Worm (Caenorhabditis elegans): ENCODE data around the gene F08D12.12.

- TF ChIP-seq klf-2 (GFP tag; conservative IDR thresholded peaks at IDR 0.05): no peak
- TF ChIP-seq flt-1 (GFP tag; IDR thresholded peaks at IDR 0.05): no peak
- TF ChIP-seq med-1 (GFP tag; optimal IDR thresholded peaks at IDR 0.05; ENCODE audit: insufficient read depth): no peak
- peak; percentile 18; the same call in 1 of the 2 replicates for TF ChIP-seq T22C8.4 (GFP tag; IDR thresholded peaks at IDR 0.05)
- TF ChIP-seq ref-1 (GFP tag; conservative IDR thresholded peaks at IDR 0.05): no peak
- no peak for TF ChIP-seq cog-1 (tag; optimal IDR thresholded peaks at IDR 0.05)
- no peak for TF ChIP-seq ztf-29 (GFP tag; IDR thresholded peaks at IDR 0.05)
- TF ChIP-seq ztf-23 (GFP tag; IDR thresholded peaks at IDR 0.05): no peak
Measured at ce11 chrII:2758476-2758875, 28.4 kb downstream of the F08D12.12 start, which contains the start of gene fbxb-107.

Data from whole organism, midembryonic.